Fruit fly (Drosophila melanogaster) whole organism, prepupa: ENCODE measurements around the gene Ald1.
A peak's percentile ranks its signal among the peaks of the same experiment; 100 is the strongest.

Source experiments
- Blimp-1 ChIP-seq: fragments of 200-800 bp; sonication (Bioruptor generic); optimal IDR thresholded peaks from 3 replicates; lab custom pipeline; 2017; ENCODE audit warnings: missing biosample characterization, missing genetic modification characterization, mild to moderate bottlenecking, moderate library complexity, missing genetic modification reagents
- CG10669 ChIP-seq: fragments of 200-800 bp; sonication (Bioruptor generic); optimal IDR thresholded peaks from 3 replicates; lab custom pipeline; 2018; ENCODE audit warnings: missing biosample characterization, mild to moderate bottlenecking, missing genetic modification characterization, moderate library complexity
- CG11294 ChIP-seq: fragments of 200-800 bp; sonication (Bioruptor generic); IDR thresholded peaks from 2 replicates; pipeline ENCODE4 v1.3.6; 2022; ENCODE audit warnings: missing biosample characterization, missing genetic modification characterization
- CG15336 ChIP-seq: fragments of 200-800 bp; sonication (Bioruptor generic); IDR thresholded peaks from 2 replicates; pipeline ENCODE4 v1.3.6; 2022; ENCODE audit warnings: missing biosample characterization, missing genetic modification characterization
- CG1621 ChIP-seq: fragments of 200-800 bp; sonication (Bioruptor generic); optimal IDR thresholded peaks from 3 replicates; lab custom pipeline; 2018; ENCODE audit warnings: missing biosample characterization, mild to moderate bottlenecking, missing genetic modification characterization
- CG16779 ChIP-seq: fragments of 200-800 bp; sonication (Bioruptor generic); optimal IDR thresholded peaks from 3 replicates; lab custom pipeline; 2017; ENCODE audit warnings: missing biosample characterization, mild to moderate bottlenecking, missing genetic modification characterization
- CG3032 ChIP-seq: fragments of 200-800 bp; optimal IDR thresholded peaks from 2 replicates; lab custom pipeline; 2019; ENCODE audit warnings: missing biosample characterization, mild to moderate bottlenecking, missing genetic modification characterization, moderate library complexity
- CG31627 ChIP-seq: fragments of 200-800 bp; sonication (Bioruptor generic); optimal IDR thresholded peaks from 3 replicates; lab custom pipeline; 2016; ENCODE audit warnings: missing biosample characterization, missing genetic modification characterization
- CG32006 ChIP-seq: fragments of 200-800 bp; sonication (Bioruptor generic); optimal IDR thresholded peaks from 3 replicates; lab custom pipeline; 2017; ENCODE audit warnings: missing biosample characterization, mild to moderate bottlenecking, missing genetic modification characterization
- CG34406 ChIP-seq: fragments of 200-800 bp; sonication (Bioruptor generic); optimal IDR thresholded peaks from 3 replicates; lab custom pipeline; 2016; ENCODE audit warnings: missing biosample characterization, missing genetic modification characterization
- CG3919 ChIP-seq: fragments of 200-800 bp; sonication (Bioruptor generic); optimal IDR thresholded peaks from 3 replicates; lab custom pipeline; 2016; ENCODE audit warnings: missing biosample characterization, missing genetic modification characterization
- CG4318 ChIP-seq: fragments of 200-800 bp; sonication (Bioruptor generic); optimal IDR thresholded peaks from 3 replicates; lab custom pipeline; 2017; ENCODE audit warnings: missing biosample characterization, mild to moderate bottlenecking, missing genetic modification characterization
- CG6276 ChIP-seq: fragments of 200-800 bp; sonication (Bioruptor generic); optimal IDR thresholded peaks from 2 replicates; lab custom pipeline; 2017; ENCODE audit warnings: missing biosample characterization, mild to moderate bottlenecking, missing genetic modification characterization
- CG6792 ChIP-seq: fragments of 200-800 bp; sonication (Bioruptor generic); optimal IDR thresholded peaks from 3 replicates; lab custom pipeline; 2016; ENCODE audit warnings: missing biosample characterization, missing genetic modification characterization
- CG6808 ChIP-seq: fragments of 200-800 bp; sonication (Bioruptor generic); optimal IDR thresholded peaks from 3 replicates; lab custom pipeline; 2017; ENCODE audit warnings: missing biosample characterization, missing genetic modification characterization, mild to moderate bottlenecking, moderate library complexity, missing genetic modification reagents
- CG6854 ChIP-seq: fragments of 200-800 bp; sonication (Bioruptor generic); optimal IDR thresholded peaks from 2 replicates; lab custom pipeline; 2017; ENCODE audit warnings: missing biosample characterization, mild to moderate bottlenecking, missing genetic modification characterization
- CG7368 ChIP-seq: fragments of 200-800 bp; sonication (Bioruptor generic); optimal IDR thresholded peaks from 3 replicates; lab custom pipeline; 2016; ENCODE audit warnings: missing biosample characterization, missing genetic modification characterization
- CG8119 ChIP-seq: fragments of 200-800 bp; sonication (Bioruptor generic); IDR thresholded peaks from 3 replicates; pipeline ENCODE4 v1.3.6; 2022; ENCODE audit warnings: missing biosample characterization, missing genetic modification characterization
- CG8319 ChIP-seq: fragments of 200-800 bp; sonication (Bioruptor generic); optimal IDR thresholded peaks from 3 replicates; lab custom pipeline; 2016; ENCODE audit warnings: missing biosample characterization, missing genetic modification characterization
- CG8632 ChIP-seq: fragments of 200-800 bp; sonication (Bioruptor generic); optimal IDR thresholded peaks from 3 replicates; lab custom pipeline; 2016; ENCODE audit warnings: missing biosample characterization, missing genetic modification characterization
- Eip75B ChIP-seq: fragments of 200-800 bp; sonication (Bioruptor generic); optimal IDR thresholded peaks from 3 replicates; lab custom pipeline; 2016; ENCODE audit warnings: missing biosample characterization, missing genetic modification characterization
- Eip78C ChIP-seq: fragments of 200-800 bp; sonication (Bioruptor generic); peaks from one replicate; lab custom pipeline; 2016; ENCODE audit warnings: missing biosample characterization, missing genetic modification characterization
- Eip93F ChIP-seq: fragments of 200-800 bp; sonication (Bioruptor generic); optimal IDR thresholded peaks from 2 replicates; lab custom pipeline; 2016; ENCODE audit warnings: missing biosample characterization, mild to moderate bottlenecking, missing genetic modification characterization
- Ets21C ChIP-seq: fragments of 200-800 bp; sonication (Bioruptor generic); optimal IDR thresholded peaks from 3 replicates; lab custom pipeline; 2016; ENCODE audit warnings: missing biosample characterization, missing genetic modification characterization
- Gug ChIP-seq: fragments of 200-800 bp; sonication (Bioruptor generic); IDR thresholded peaks from 2 replicates; pipeline ENCODE4 v1.3.6; 2022; ENCODE audit warnings: missing biosample characterization, missing genetic modification characterization
- Hr38 ChIP-seq: sonication (Bioruptor generic); optimal IDR thresholded peaks from 2 replicates; lab custom pipeline; 2016; ENCODE audit warnings: missing biosample characterization, missing genetic modification characterization
- Hr39 ChIP-seq: fragments of 200-800 bp; sonication (Bioruptor generic); optimal IDR thresholded peaks from 2 replicates; lab custom pipeline; 2016; ENCODE audit warnings: missing biosample characterization, missing genetic modification characterization
- Hr4 ChIP-seq: fragments of 200-800 bp; sonication (Bioruptor generic); optimal IDR thresholded peaks from 3 replicates; lab custom pipeline; 2016; ENCODE audit warnings: missing biosample characterization, missing genetic modification characterization
- Lpt ChIP-seq: fragments of 200-800 bp; sonication (Bioruptor generic); optimal IDR thresholded peaks from 3 replicates; lab custom pipeline; 2016; ENCODE audit warnings: missing biosample characterization, missing genetic modification characterization
- Met ChIP-seq: fragments of 200-800 bp; sonication (Bioruptor generic); optimal IDR thresholded peaks from 3 replicates; lab custom pipeline; 2016; ENCODE audit warnings: missing biosample characterization, missing genetic modification characterization
- OdsH ChIP-seq: fragments of 200-800 bp; sonication (Bioruptor generic); optimal IDR thresholded peaks from 3 replicates; lab custom pipeline; 2016; ENCODE audit warnings: missing biosample characterization, missing genetic modification characterization
- Sox102F ChIP-seq: fragments of 200-800 bp; sonication (Bioruptor generic); optimal IDR thresholded peaks from 2 replicates; lab custom pipeline; 2016; ENCODE audit warnings: missing biosample characterization, mild to moderate bottlenecking, missing genetic modification characterization
- Sox14 ChIP-seq: fragments of 200-800 bp; sonication (Bioruptor generic); optimal IDR thresholded peaks from 3 replicates; lab custom pipeline; 2016; ENCODE audit warnings: missing biosample characterization, missing genetic modification characterization
- Sox15 ChIP-seq: fragments of 200-800 bp; sonication (Bioruptor generic); optimal IDR thresholded peaks from 3 replicates; lab custom pipeline; 2016; ENCODE audit warnings: missing biosample characterization, missing genetic modification characterization
- achi ChIP-seq: fragments of 200-800 bp; sonication (Bioruptor generic); optimal IDR thresholded peaks from 3 replicates; lab custom pipeline; 2016; ENCODE audit warnings: missing biosample characterization, missing genetic modification characterization
- acj6 ChIP-seq: fragments of 200-800 bp; sonication (Bioruptor generic); optimal IDR thresholded peaks from 3 replicates; lab custom pipeline; 2016; ENCODE audit warnings: missing biosample characterization, missing genetic modification characterization
- cyc ChIP-seq: fragments of 200-800 bp; sonication (Bioruptor generic); optimal IDR thresholded peaks from 3 replicates; lab custom pipeline; 2016; ENCODE audit warnings: missing biosample characterization, missing genetic modification characterization
- dac ChIP-seq: fragments of 200-800 bp; sonication (Bioruptor generic); optimal IDR thresholded peaks from 2 replicates; lab custom pipeline; 2017; ENCODE audit warnings: missing biosample characterization, mild to moderate bottlenecking, missing genetic modification characterization
- dsx ChIP-seq: fragments of 200-800 bp; optimal IDR thresholded peaks from 3 replicates; lab custom pipeline; 2019; ENCODE audit warnings: missing biosample characterization, mild to moderate bottlenecking, missing genetic modification characterization, moderate library complexity; ENCODE audit not compliant: poor library complexity, severe bottlenecking
- esn ChIP-seq: fragments of 200-800 bp; sonication (Bioruptor generic); optimal IDR thresholded peaks from 2 replicates; lab custom pipeline; 2016; ENCODE audit warnings: missing biosample characterization, mild to moderate bottlenecking, missing genetic modification characterization, moderate library complexity
- fd59A ChIP-seq: fragments of 200-800 bp; sonication (Bioruptor generic); optimal IDR thresholded peaks from 2 replicates; lab custom pipeline; 2017; ENCODE audit warnings: missing biosample characterization, mild to moderate bottlenecking, missing genetic modification characterization, missing genetic modification reagents
- fd85E ChIP-seq: fragments of 200-800 bp; sonication (Bioruptor generic); optimal IDR thresholded peaks from 3 replicates; lab custom pipeline; 2016; ENCODE audit warnings: missing biosample characterization, missing genetic modification characterization
- fkh ChIP-seq: fragments of 200-800 bp; sonication (Bioruptor generic); optimal IDR thresholded peaks from 3 replicates; lab custom pipeline; 2017; ENCODE audit warnings: missing biosample characterization, mild to moderate bottlenecking, missing genetic modification characterization, moderate library complexity
- lz ChIP-seq: fragments of 200-800 bp; sonication (Bioruptor generic); optimal IDR thresholded peaks from 3 replicates; lab custom pipeline; 2016; ENCODE audit warnings: missing biosample characterization, missing genetic modification characterization
- net ChIP-seq: fragments of 200-800 bp; sonication (Bioruptor generic); optimal IDR thresholded peaks from 3 replicates; lab custom pipeline; 2016; ENCODE audit warnings: missing biosample characterization, missing genetic modification characterization
- ss ChIP-seq, 2 experiments: fragments of 200-800 bp; sonication (Bioruptor generic); optimal IDR thresholded peaks; 2 replicates in 1 of 2; 3 replicates in 1 of 2; lab custom pipeline; 2017 to 2018; ENCODE audit warnings: mild to moderate bottlenecking in 2 of 2, missing biosample characterization in 2 of 2, missing genetic modification characterization in 2 of 2, moderate library complexity in 1 of 2
- svp ChIP-seq: fragments of 200-800 bp; sonication (Bioruptor generic); peaks from one replicate; lab custom pipeline; 2016; ENCODE audit warnings: missing biosample characterization, missing genetic modification characterization
- topi ChIP-seq: fragments of 200-800 bp; sonication (Bioruptor generic); optimal IDR thresholded peaks from 3 replicates; lab custom pipeline; 2016; ENCODE audit warnings: missing biosample characterization, missing genetic modification characterization
- vri ChIP-seq: fragments of 200-800 bp; sonication (Bioruptor generic); optimal IDR thresholded peaks from 3 replicates; lab custom pipeline; 2016; ENCODE audit warnings: missing biosample characterization, mild to moderate bottlenecking, missing genetic modification characterization

Gene Ald1

dm6 chr3R:26214301-26214700 lies 47.1 kb downstream of the Ald1 start (continued):
- TF ChIP-seq CG31627 (GFP tag; lab: Kevin White, UChicago), result peak; percentile 1
- peak; percentile 31 for TF ChIP-seq CG32006 (GFP tag; lab: Kevin White, UChicago)
- no peak for TF ChIP-seq fd59A (GFP tag; lab: Kevin White, UChicago)
- peak; percentile 11 for TF ChIP-seq lz
- TF ChIP-seq cyc, result no peak
- no peak for TF ChIP-seq Sox15 (GFP tag; lab: Kevin White, UChicago)
- TF ChIP-seq CG6276 (GFP tag; lab: Kevin White, UChicago), result no peak
- TF ChIP-seq Hr4 (GFP tag; lab: Kevin White, UChicago), result no peak
- TF ChIP-seq dsx (GFP tag; lab: Kevin White, UChicago), result no peak
- no peak for TF ChIP-seq net (GFP tag; lab: Kevin White, UChicago)
- TF ChIP-seq CG10669 (GFP tag; lab: Kevin White, UChicago), result no peak
- TF ChIP-seq Met (GFP tag; lab: Kevin White, UChicago), result peak; percentile 14
- TF ChIP-seq Hr39 (GFP tag; lab: Kevin White, UChicago), result peak; percentile 16
- TF ChIP-seq CG7368 (GFP tag; lab: Kevin White, UChicago), result no peak
- TF ChIP-seq esn (GFP tag; lab: Kevin White, UChicago), result no peak
- no peak for TF ChIP-seq topi (GFP tag; lab: Kevin White, UChicago)
- TF ChIP-seq Eip78C (GFP tag; lab: Kevin White, UChicago), result peak; percentile 72
- no peak for TF ChIP-seq CG16779 (tag; lab: Kevin White, UChicago)
- TF ChIP-seq Lpt (GFP tag; lab: Kevin White, UChicago), result no peak
- TF ChIP-seq CG1621, result no peak
- TF ChIP-seq Gug (GFP tag; lab: Robert Waterston, UW), result no peak
- TF ChIP-seq Blimp-1 (GFP tag; lab: Kevin White, UChicago), result no peak
- no peak for TF ChIP-seq Sox102F (GFP tag; lab: Kevin White, UChicago)
- TF ChIP-seq CG8319, result no peak
- no peak for TF ChIP-seq CG8119
- TF ChIP-seq CG34406 (GFP tag; lab: Kevin White, UChicago), result no peak
- peak; percentile 62 for TF ChIP-seq svp (GFP tag; lab: Kevin White, UChicago)
- no peak for TF ChIP-seq ss (GFP tag; optimal IDR thresholded peaks at IDR 0.05; lab: Kevin White, UChicago)
- peak; percentile 19 for TF ChIP-seq Sox14 (GFP tag; lab: Kevin White, UChicago)
- TF ChIP-seq CG8632, result no peak
- peak; percentile 20 for TF ChIP-seq CG6792 (GFP tag; lab: Kevin White, UChicago)
- TF ChIP-seq CG6854 (GFP tag; lab: Kevin White, UChicago), result no peak
- peak; percentile 12 for TF ChIP-seq OdsH (GFP tag; lab: Kevin White, UChicago)
- no peak for TF ChIP-seq Ets21C (GFP tag; lab: Kevin White, UChicago)
- no peak for TF ChIP-seq Hr38
- TF ChIP-seq fkh (GFP tag; lab: Kevin White, UChicago), result no peak
- no peak for TF ChIP-seq CG15336 (GFP tag; lab: Robert Waterston, UW)
- no peak for TF ChIP-seq Eip93F (GFP tag; lab: Kevin White, UChicago)
- TF ChIP-seq achi (GFP tag; lab: Kevin White, UChicago), result no peak
- TF ChIP-seq CG11294, result peak; percentile 27; the same call in 1 of the 2 replicates
- peak; percentile 14 for TF ChIP-seq Eip75B (GFP tag; lab: Kevin White, UChicago)
- no peak for TF ChIP-seq CG3032 (tag; lab: Kevin White, UChicago)
- TF ChIP-seq, all 60 proteins: peak for 17

- TF ChIP-seq CG15336 (GFP tag; lab: Robert Waterston, UW) (no peak), acj6 (no peak), CG16779 (tag; lab: Kevin White, UChicago) (no peak), CG3919 (no peak), CG3032 (tag; lab: Kevin White, UChicago) (no peak), dac (GFP tag; lab: Kevin White, UChicago) (no peak), CG11294 (no peak), CG10669 (GFP tag; lab: Kevin White, UChicago) (no peak), CG6808 (GFP tag; lab: Kevin White, UChicago) (no peak), Eip78C (GFP tag; lab: Kevin White, UChicago) (no peak), CG4318 (no peak), vri (GFP tag; lab: Kevin White, UChicago) (no peak), CG7368 (GFP tag; lab: Kevin White, UChicago) (no peak), net (GFP tag; lab: Kevin White, UChicago) (no peak), fkh (GFP tag; lab: Kevin White, UChicago) (no peak), Blimp-1 (GFP tag; lab: Kevin White, UChicago) (no peak), Ets21C (GFP tag; lab: Kevin White, UChicago) (no peak), fd85E (GFP tag; lab: Kevin White, UChicago) (no peak), esn (GFP tag; lab: Kevin White, UChicago) (no peak)
Observed at dm6 chr3R:26212935-26213334, 48.5 kb downstream of the Ald1 start.
